Worm (Caenorhabditis elegans): ENCODE data around the gene hecd-1.

DNA sequence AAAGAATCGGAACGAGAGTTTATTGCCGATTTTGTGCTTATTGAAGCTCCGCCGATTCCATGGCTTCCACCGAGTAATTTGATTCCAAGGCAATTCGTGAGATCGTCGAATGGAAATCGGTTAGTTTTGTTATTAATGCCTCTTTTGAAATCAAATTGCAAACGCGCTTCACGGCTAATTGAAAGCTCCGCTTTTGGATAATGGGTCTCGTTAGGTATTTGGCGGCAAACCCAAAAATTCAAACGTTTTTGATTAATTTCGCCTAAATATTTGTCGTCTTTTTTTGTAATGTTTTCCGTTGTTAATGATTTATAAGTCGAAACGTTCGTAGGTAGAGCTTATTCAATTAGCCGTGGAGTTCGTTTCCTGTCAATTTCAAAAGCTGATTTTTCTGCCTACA, 15.1 kb upstream of the hecd-1 start:
- TF ChIP-seq nhr-232 (tag; optimal IDR thresholded peaks at IDR 0.05) (no peak), nhr-11 (tag; optimal IDR thresholded peaks at IDR 0.05) (no peak), ceh-9 (tag; optimal IDR thresholded peaks at IDR 0.05) (no peak), dmd-4 (tag; optimal IDR thresholded peaks at IDR 0.05; ENCODE audit: borderline replicate concordance) (no peak)

Data from whole organism, late embryonic.